Fruit fly (Drosophila melanogaster): ENCODE measurements around the gene CG4631.

DNA sequence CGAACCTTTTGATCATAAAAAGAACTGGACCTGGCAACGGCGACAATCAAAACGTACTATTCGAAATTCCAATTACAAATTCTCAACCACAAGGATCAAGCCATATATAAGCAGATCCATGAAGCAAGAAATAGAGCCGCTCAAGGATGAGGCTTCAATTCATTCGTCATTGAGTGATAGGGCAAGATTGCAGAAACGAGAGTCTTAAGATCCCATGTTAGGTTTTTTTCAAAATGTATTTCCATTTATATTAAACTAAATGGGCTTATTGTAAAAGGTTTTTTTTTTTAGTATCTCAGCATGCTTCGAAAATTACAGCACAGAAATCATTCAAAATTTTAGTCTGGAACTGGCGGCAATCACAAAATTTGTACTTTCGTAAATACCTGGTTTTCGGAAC lies at the start of gene CG4631:
- no peak for TF ChIP-seq OdsH (GFP tag; optimal IDR thresholded peaks at IDR 0.05)
- TF ChIP-seq vri (GFP tag; optimal IDR thresholded peaks at IDR 0.05) = no peak
- TF ChIP-seq CG6808 (GFP tag; optimal IDR thresholded peaks at IDR 0.05) = no peak
- no peak for TF ChIP-seq Eip78C (GFP tag)

Data from whole organism, prepupa.